Worm (Caenorhabditis elegans) whole organism, L2 larva: Measurements from ENCODE around the gene smut-1.
"Not testable (repeated sequence)": the region's sequence is repeated elsewhere in the genome, so short reads cannot be mapped to it uniquely, and the experiment has no call there.

Experiments used
- ZK546.5 ChIP-seq: sonication (generic microtip); optimal IDR thresholded peaks from 2 replicates; lab custom pipeline; 2017; ENCODE audit warnings: missing biosample characterization, missing genetic modification characterization
- lin-13 ChIP-seq: fragments of 150-350 bp; optimal IDR thresholded peaks from 2 replicates; lab custom pipeline; 2014; ENCODE audit warnings: missing biosample characterization, missing genetic modification reagents, missing genetic modification characterization
- mdl-1 ChIP-seq, 2 experiments: fragments of 150-350 bp in 1 of 2; sonication (generic microtip) in 1 of 2; optimal IDR thresholded peaks; 2 replicates each; lab custom pipeline; 2017; ENCODE audit warnings: missing biosample characterization in 2 of 2, missing genetic modification characterization in 2 of 2
- nhr-77 ChIP-seq: fragments of 150-350 bp; optimal IDR thresholded peaks from 2 replicates; lab custom pipeline; 2014; ENCODE audit warnings: missing biosample characterization, missing genetic modification characterization
- snpc-4 ChIP-seq: fragments of 150-350 bp; optimal IDR thresholded peaks from 2 replicates; lab custom pipeline; 2014; ENCODE audit warnings: missing biosample characterization, missing genetic modification characterization

- TF ChIP-seq lin-13 (GFP tag; lab: Kevin White, UChicago); mdl-1 (tag; optimal IDR thresholded peaks at IDR 0.05; lab: Kevin White, UChicago); nhr-77 (tag; lab: Kevin White, UChicago); snpc-4 (tag; lab: Kevin White, UChicago); ZK546.5 (tag; lab: Kevin White, UChicago): not testable (repeated sequence)
These were observed 26.9 kb upstream of the smut-1 start, which contains the start of gene fbxa-214 for ce11 chrV:6069968-6070367.
